Worm (Caenorhabditis elegans): ENCODE measurements around the gene K09C8.2.

K09C8.2 gene

DNA sequence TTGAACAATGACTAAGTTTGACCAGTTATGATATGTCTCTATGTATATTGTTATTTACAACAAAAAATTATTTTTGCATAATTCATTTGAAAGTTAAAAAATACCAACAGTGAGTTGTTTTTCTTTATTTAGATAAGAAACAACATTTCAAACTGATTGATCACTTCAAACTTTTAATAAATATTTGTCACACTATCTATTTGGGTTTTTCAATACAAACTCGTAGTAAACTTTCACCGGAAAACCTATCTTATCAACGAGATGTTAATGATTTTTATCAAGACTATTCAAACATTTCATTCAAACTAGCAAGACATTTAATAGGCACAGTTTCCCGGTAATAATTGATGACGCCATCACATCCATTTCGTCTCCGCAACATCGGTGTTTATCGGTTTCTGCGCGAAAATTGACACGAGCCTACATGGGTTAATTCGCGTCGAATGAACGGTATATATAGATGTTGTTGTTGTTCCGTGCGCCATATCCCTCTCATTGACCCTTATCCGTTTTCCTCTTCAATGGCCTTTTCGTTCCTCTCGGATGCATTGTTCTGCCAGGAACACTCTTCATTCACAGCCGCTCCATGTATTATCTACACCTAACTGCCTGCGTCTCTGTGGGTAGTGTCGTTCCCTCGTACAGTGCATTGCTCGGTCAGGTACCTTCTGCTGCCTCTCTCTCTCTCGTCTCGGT is 31.1 kb downstream of the K09C8.2 start:
- peak; percentile 75 for TF ChIP-seq mls-2 (tag; optimal IDR thresholded peaks at IDR 0.05)
- TF ChIP-seq unc-62 (GFP tag; optimal IDR thresholded peaks at IDR 0.05), result peak; percentile 8
- no peak for TF ChIP-seq mab-5 (tag; optimal IDR thresholded peaks at IDR 0.05)
- no peak for TF ChIP-seq unc-39 (tag; optimal IDR thresholded peaks at IDR 0.05)
- no peak for TF ChIP-seq nhr-12 (tag; optimal IDR thresholded peaks at IDR 0.05)
- no peak for TF ChIP-seq ceh-39 (tag; optimal IDR thresholded peaks at IDR 0.05)
- TF ChIP-seq hlh-1 (tag; optimal IDR thresholded peaks at IDR 0.05), result no peak
- peak; percentile 15 for TF ChIP-seq pha-4 (tag; optimal IDR thresholded peaks at IDR 0.05)
- TF ChIP-seq snpc-4 (tag; optimal IDR thresholded peaks at IDR 0.05), result no peak
- no peak for TF ChIP-seq blmp-1 (tag; optimal IDR thresholded peaks at IDR 0.05)
- peak; percentile 25 for TF ChIP-seq elt-3 (tag; optimal IDR thresholded peaks at IDR 0.05)
- TF ChIP-seq lsy-2 (tag; optimal IDR thresholded peaks at IDR 0.05), result no peak
- peak; percentile 23 for TF ChIP-seq ceh-43 (GFP tag; optimal IDR thresholded peaks at IDR 0.05)
- no peak for TF ChIP-seq flh-1 (GFP tag; optimal IDR thresholded peaks at IDR 0.05)
- no peak for TF ChIP-seq ceh-83 (GFP tag; optimal IDR thresholded peaks at IDR 0.05)
- peak; percentile 84 for TF ChIP-seq ham-2 (GFP tag; optimal IDR thresholded peaks at IDR 0.05)
- no peak for TF ChIP-seq drap-1 (GFP tag; optimal IDR thresholded peaks at IDR 0.05)
- TF ChIP-seq M03D4.4 (tag; optimal IDR thresholded peaks at IDR 0.05), result peak; percentile 24
- no peak for TF ChIP-seq lin-13 (tag; optimal IDR thresholded peaks at IDR 0.05)
- TF ChIP-seq unc-120 (tag; optimal IDR thresholded peaks at IDR 0.05; ENCODE audit: poor library complexity, severe bottlenecking), result no peak
- no peak for TF ChIP-seq nhr-237 (tag; optimal IDR thresholded peaks at IDR 0.05)
- no peak for TF ChIP-seq tbx-8 (GFP tag; optimal IDR thresholded peaks at IDR 0.05)
- no peak for TF ChIP-seq ces-1 (GFP tag; optimal IDR thresholded peaks at IDR 0.05)
- TF ChIP-seq lin-32 (GFP tag; optimal IDR thresholded peaks at IDR 0.05), result no peak
- TF ChIP-seq nhr-28 (tag; optimal IDR thresholded peaks at IDR 0.05), result no peak
- TF ChIP-seq cnd-1 (tag; optimal IDR thresholded peaks at IDR 0.05), result peak; percentile 28
- TF ChIP-seq bed-3 (GFP tag; optimal IDR thresholded peaks at IDR 0.05), result no peak
- no peak for TF ChIP-seq ztf-11 (tag; optimal IDR thresholded peaks at IDR 0.05)
- TF ChIP-seq sptf-1 (tag; optimal IDR thresholded peaks at IDR 0.05), result peak; percentile 61
- no peak for TF ChIP-seq zip-8 (tag; optimal IDR thresholded peaks at IDR 0.05)
- no peak for TF ChIP-seq mep-1 (tag; optimal IDR thresholded peaks at IDR 0.05)
- no peak for TF ChIP-seq sem-2 (GFP tag; optimal IDR thresholded peaks at IDR 0.05)
- TF ChIP-seq nhr-76 (tag; optimal IDR thresholded peaks at IDR 0.05), result no peak
- TF ChIP-seq elt-1 (tag; optimal IDR thresholded peaks at IDR 0.05; ENCODE audit: borderline replicate concordance, insufficient read depth), result peak; percentile 3
- TF ChIP-seq nhr-2 (tag; optimal IDR thresholded peaks at IDR 0.05), result peak; percentile 96

DNA sequence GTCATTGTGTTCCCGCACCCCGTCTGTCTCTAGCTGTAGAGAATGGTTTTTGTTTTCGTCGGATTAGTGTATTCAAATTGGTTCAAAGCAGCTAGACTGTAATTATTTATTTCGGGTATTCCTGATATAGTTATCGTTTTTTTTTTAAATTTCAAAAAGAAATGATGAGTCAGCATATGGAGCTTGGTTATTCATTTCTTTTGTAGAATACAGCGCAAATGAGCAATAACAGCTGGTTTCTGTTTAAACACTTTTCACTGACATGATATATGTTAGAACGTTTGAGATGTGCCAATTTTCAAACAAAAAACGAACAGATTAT is 31.6 kb downstream of the K09C8.2 start:
- TF ChIP-seq mls-2 (tag; optimal IDR thresholded peaks at IDR 0.05), result peak; percentile 63
- no peak for TF ChIP-seq unc-62 (GFP tag; optimal IDR thresholded peaks at IDR 0.05)
- no peak for TF ChIP-seq M03D4.4 (tag; optimal IDR thresholded peaks at IDR 0.05)
- TF ChIP-seq ham-2 (GFP tag; optimal IDR thresholded peaks at IDR 0.05), result no peak
- TF ChIP-seq sem-2 (GFP tag; optimal IDR thresholded peaks at IDR 0.05), result no peak
- TF ChIP-seq pha-4 (tag; optimal IDR thresholded peaks at IDR 0.05), result no peak
- no peak for TF ChIP-seq elt-1 (tag; optimal IDR thresholded peaks at IDR 0.05; ENCODE audit: borderline replicate concordance, insufficient read depth)

DNA sequence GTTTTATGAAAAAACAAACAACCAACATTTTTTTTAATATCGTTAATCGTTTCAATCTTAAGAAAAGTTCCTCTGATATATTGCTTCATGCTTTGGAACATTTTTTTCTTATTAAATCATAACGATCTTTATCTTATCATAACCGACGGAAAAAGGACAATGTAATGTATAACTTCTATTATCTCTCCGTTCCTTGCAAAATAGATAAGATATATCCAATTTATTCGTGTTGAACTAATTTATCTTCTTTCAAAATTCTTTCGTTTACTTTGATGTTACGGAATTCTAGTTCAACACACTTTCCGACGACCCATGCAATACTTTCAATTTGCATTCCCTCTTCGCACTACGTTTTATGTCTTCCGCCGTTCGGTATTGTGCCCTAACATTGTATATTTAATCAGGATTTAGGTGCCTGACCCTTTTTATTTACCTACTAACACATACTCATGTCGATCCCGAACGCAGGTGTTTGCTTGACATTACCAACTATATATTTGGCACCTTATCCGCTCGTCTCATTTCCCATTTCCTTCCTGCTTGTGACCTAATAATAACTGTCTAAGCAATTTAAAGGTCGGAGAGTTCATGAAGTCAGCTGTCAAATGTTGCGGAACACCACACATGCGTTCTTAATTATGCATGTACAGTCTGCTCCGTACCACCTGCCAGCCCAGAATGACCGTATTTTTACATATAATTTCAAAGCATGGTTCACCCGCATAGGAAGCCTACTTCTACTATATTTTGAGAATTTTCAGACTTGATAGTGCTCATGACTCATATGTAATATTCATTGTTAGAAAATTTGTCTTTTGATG is 32.3 kb downstream of the K09C8.2 start:
- TF ChIP-seq nhr-2 (tag; optimal IDR thresholded peaks at IDR 0.05), result peak; percentile 92
- no peak for TF ChIP-seq ceh-43 (GFP tag; optimal IDR thresholded peaks at IDR 0.05)
- TF ChIP-seq cnd-1 (tag; optimal IDR thresholded peaks at IDR 0.05), result peak; percentile 38
- peak; percentile 63 for TF ChIP-seq elt-1 (tag; optimal IDR thresholded peaks at IDR 0.05; ENCODE audit: borderline replicate concordance, insufficient read depth)
